Worm (Caenorhabditis elegans) whole organism, young adult: ENCODE measurements around the gene ttx-1.
"Not testable (repeated sequence)": the region's sequence is repeated elsewhere in the genome, so short reads cannot be mapped to it uniquely, and the experiment has no call there.

ENCODE experiments used
- B0336.3 ChIP-seq: fragments of 200-800 bp; sonication (Bioruptor generic); IDR thresholded peaks from 2 replicates; pipeline ENCODE4 v1.3.6; 2022; ENCODE audit warnings: missing genetic modification characterization, missing compliant biosample characterization
- D2030.7 ChIP-seq: fragments of 200-800 bp; sonication (Bioruptor generic); IDR thresholded peaks from 2 replicates; pipeline ENCODE4 v1.3.6; 2022; ENCODE audit warnings: missing genetic modification reagents, missing genetic modification characterization, missing compliant biosample characterization
- F37B4.10 ChIP-seq: fragments of 200-800 bp; sonication (Bioruptor generic); IDR thresholded peaks from 2 replicates; pipeline ENCODE4 v1.3.6; 2022; ENCODE audit warnings: missing genetic modification characterization, missing compliant biosample characterization
- F49E8.2 ChIP-seq: sonication (generic microtip); optimal IDR thresholded peaks from 3 replicates; lab custom pipeline; 2017; ENCODE audit warnings: missing genetic modification characterization, mild to moderate bottlenecking, missing compliant biosample characterization, antibody characterized with exemption, moderate library complexity; ENCODE audit not compliant: insufficient read depth
- Y53G8AR.9 ChIP-seq: fragments of 200-800 bp; sonication (Bioruptor generic); conservative IDR thresholded peaks from 2 replicates; pipeline ENCODE4 v1.3.6; 2022; ENCODE audit warnings: missing genetic modification reagents, missing genetic modification characterization, missing compliant biosample characterization
- Y79H2A.3 ChIP-seq: fragments of 200-800 bp; sonication (Bioruptor generic); conservative IDR thresholded peaks from 2 replicates; pipeline ENCODE4 v1.3.6; 2022; ENCODE audit warnings: missing genetic modification reagents, missing genetic modification characterization, missing compliant biosample characterization
- Y95B8A.8 ChIP-seq: fragments of 200-800 bp; sonication (Bioruptor generic); IDR thresholded peaks from 2 replicates; pipeline ENCODE4 v1.3.6; 2022; ENCODE audit warnings: missing genetic modification reagents, missing genetic modification characterization, missing compliant biosample characterization
- ama-1 ChIP-seq, 3 experiments: fragments of 150-350 bp in 1 of 3; sonication (generic microtip) in 2 of 3; optimal IDR thresholded peaks; 2 replicates each; lab custom pipeline; 2014 to 2018; ENCODE audit warnings: missing biosample characterization in 2 of 3, missing genetic modification characterization in 2 of 3, missing genetic modification reagents in 2 of 3
- athp-1 ChIP-seq: sonication (generic microtip); optimal IDR thresholded peaks from 2 replicates; lab custom pipeline; 2017; ENCODE audit warnings: mild to moderate bottlenecking, missing genetic modification characterization, missing compliant biosample characterization
- attf-3 ChIP-seq: fragments of 200-800 bp; sonication (Bioruptor generic); conservative IDR thresholded peaks from 2 replicates; pipeline ENCODE4 v1.3.6; 2022; ENCODE audit warnings: missing genetic modification reagents, missing genetic modification characterization, missing compliant biosample characterization
- attf-5 ChIP-seq: fragments of 200-800 bp; sonication (Bioruptor generic); optimal IDR thresholded peaks from 2 replicates; lab custom pipeline; 2018; ENCODE audit warnings: mild to moderate bottlenecking, missing genetic modification characterization, missing compliant biosample characterization
- attf-6 ChIP-seq: fragments of 200-800 bp; sonication (Bioruptor generic); IDR thresholded peaks from 2 replicates; pipeline ENCODE4 v1.3.6; 2022; ENCODE audit warnings: missing genetic modification reagents, missing genetic modification characterization, missing compliant biosample characterization
- cebp-1 ChIP-seq, 2 experiments: fragments of 200-800 bp in 1 of 2; sonication (Bioruptor generic) in 1 of 2; sonication (generic microtip) in 1 of 2; IDR thresholded peaks in 1 of 2; optimal IDR thresholded peaks in 1 of 2; 2 replicates each; pipeline versions ENCODE4 v1.3.6 to Lab custom; 2017 to 2022; ENCODE audit warnings: missing compliant biosample characterization in 2 of 2, missing genetic modification characterization in 2 of 2, mild to moderate bottlenecking in 1 of 2, missing genetic modification reagents in 1 of 2, moderate library complexity in 1 of 2
- ceh-100 ChIP-seq: fragments of 200-800 bp; sonication (Bioruptor generic); IDR thresholded peaks from 2 replicates; pipeline ENCODE4 v1.3.6; 2022; ENCODE audit warnings: missing genetic modification reagents, missing genetic modification characterization, missing compliant biosample characterization
- ceh-58 ChIP-seq: fragments of 200-800 bp; sonication (Bioruptor generic); IDR thresholded peaks from 2 replicates; pipeline ENCODE4 v1.3.6; 2022; ENCODE audit warnings: missing genetic modification characterization, missing compliant biosample characterization
- ceh-91 ChIP-seq: fragments of 200-800 bp; sonication (Bioruptor generic); IDR thresholded peaks from 2 replicates; pipeline ENCODE4 v1.3.6; 2022; ENCODE audit warnings: missing genetic modification reagents, missing genetic modification characterization, missing compliant biosample characterization
- die-1 ChIP-seq: sonication (generic microtip); optimal IDR thresholded peaks from 2 replicates; lab custom pipeline; 2016; ENCODE audit warnings: missing genotype, mild to moderate bottlenecking, missing genetic modification characterization, missing compliant biosample characterization
- dox-1 ChIP-seq: fragments of 200-800 bp; sonication (Bioruptor generic); IDR thresholded peaks from 2 replicates; pipeline ENCODE4 v1.3.6; 2022; ENCODE audit warnings: missing genetic modification reagents, missing genetic modification characterization, missing compliant biosample characterization
- efl-1 ChIP-seq: fragments of 150-350 bp; optimal IDR thresholded peaks from 2 replicates; lab custom pipeline; 2014; ENCODE audit warnings: missing biosample characterization, missing genetic modification reagents, missing genetic modification characterization
- egl-18 ChIP-seq: fragments of 200-800 bp; sonication (Bioruptor generic); IDR thresholded peaks from 2 replicates; pipeline ENCODE4 v1.3.6; 2022; ENCODE audit warnings: missing genetic modification reagents, missing genetic modification characterization, missing compliant biosample characterization
- egl-44 ChIP-seq: fragments of 200-800 bp; sonication (Bioruptor generic); IDR thresholded peaks from 2 replicates; pipeline ENCODE4 v1.3.6; 2022; ENCODE audit warnings: missing genetic modification reagents, missing genetic modification characterization, missing compliant biosample characterization
- ekl-4 ChIP-seq: fragments of 200-800 bp; sonication (Bioruptor generic); IDR thresholded peaks from 2 replicates; pipeline ENCODE4 v1.3.6; 2022; ENCODE audit warnings: missing genetic modification reagents, missing genetic modification characterization, missing compliant biosample characterization
- hmg-1.2 ChIP-seq: fragments of 200-800 bp; sonication (Bioruptor generic); IDR thresholded peaks from 2 replicates; pipeline ENCODE4 v1.3.6; 2022; ENCODE audit warnings: missing genetic modification reagents, missing genetic modification characterization, missing compliant biosample characterization
- let-607 ChIP-seq, 2 experiments: fragments of 200-800 bp in 1 of 2; sonication (Bioruptor generic) in 1 of 2; sonication (generic microtip) in 1 of 2; optimal IDR thresholded peaks; 2 replicates each; lab custom pipeline; 2016 to 2018; ENCODE audit warnings: mild to moderate bottlenecking in 2 of 2, missing compliant biosample characterization in 2 of 2, missing genetic modification characterization in 2 of 2, moderate library complexity in 2 of 2, missing genotype in 1 of 2
- lin-26 ChIP-seq: fragments of 200-800 bp; sonication (Bioruptor generic); IDR thresholded peaks from 2 replicates; pipeline ENCODE4 v1.3.6; 2022; ENCODE audit warnings: missing genetic modification reagents, missing genetic modification characterization, missing compliant biosample characterization
- lsl-1 ChIP-seq: fragments of 200-800 bp; sonication (Bioruptor generic); optimal IDR thresholded peaks from 2 replicates; lab custom pipeline; 2018; ENCODE audit warnings: mild to moderate bottlenecking, missing genetic modification characterization, moderate library complexity, missing compliant biosample characterization
- lsy-27 ChIP-seq: sonication (generic microtip); optimal IDR thresholded peaks from 2 replicates; lab custom pipeline; 2017; ENCODE audit warnings: missing genetic modification characterization, mild to moderate bottlenecking, missing compliant biosample characterization, antibody characterized with exemption, missing genotype, borderline replicate concordance; ENCODE audit not compliant: insufficient read depth
- madf-6 ChIP-seq: fragments of 200-800 bp; sonication (Bioruptor generic); IDR thresholded peaks from 2 replicates; pipeline ENCODE4 v1.3.6; 2022; ENCODE audit warnings: missing genetic modification reagents, missing genetic modification characterization, missing compliant biosample characterization
- mcd-1 ChIP-seq: fragments of 200-800 bp; sonication (Bioruptor generic); IDR thresholded peaks from 2 replicates; pipeline ENCODE4 v1.3.6; 2022; ENCODE audit warnings: missing genetic modification reagents, missing genetic modification characterization, missing compliant biosample characterization
- mel-28 ChIP-seq: sonication (generic microtip); optimal IDR thresholded peaks from 2 replicates; lab custom pipeline; 2016; ENCODE audit warnings: borderline replicate concordance, mild to moderate bottlenecking, missing genetic modification characterization, missing compliant biosample characterization
- nfyb-1 ChIP-seq: fragments of 200-800 bp; sonication (Bioruptor generic); IDR thresholded peaks from 2 replicates; pipeline ENCODE4 v1.3.6; 2022; ENCODE audit warnings: missing genetic modification reagents, missing genetic modification characterization, missing compliant biosample characterization
- nhr-179 ChIP-seq: sonication (generic microtip); optimal IDR thresholded peaks from 2 replicates; lab custom pipeline; 2016; ENCODE audit warnings: mild to moderate bottlenecking, missing genetic modification characterization, missing compliant biosample characterization
- pbrm-1 ChIP-seq: fragments of 200-800 bp; sonication (Bioruptor generic); IDR thresholded peaks from 2 replicates; pipeline ENCODE4 v1.3.6; 2022; ENCODE audit warnings: missing genetic modification reagents, missing genetic modification characterization, missing compliant biosample characterization
- rec-8 ChIP-seq, 2 experiments: sonication (generic microtip); optimal IDR thresholded peaks; 2 replicates each; lab custom pipeline; 2016; ENCODE audit warnings: mild to moderate bottlenecking in 2 of 2, missing genetic modification characterization in 2 of 2, missing genetic modification reagents in 2 of 2, missing genotype in 2 of 2, missing biosample characterization in 1 of 2, missing compliant biosample characterization in 1 of 2, moderate library complexity in 1 of 2
- repo-1 ChIP-seq: sonication (generic microtip); optimal IDR thresholded peaks from 2 replicates; lab custom pipeline; 2017; ENCODE audit warnings: mild to moderate bottlenecking, missing genetic modification characterization, missing compliant biosample characterization
- snpc-1.3 ChIP-seq: sonication (generic microtip); optimal IDR thresholded peaks from 2 replicates; lab custom pipeline; 2017; ENCODE audit warnings: missing genetic modification characterization, mild to moderate bottlenecking, missing compliant biosample characterization, antibody characterized with exemption, moderate library complexity, missing genotype, missing genetic modification reagents; ENCODE audit not compliant: insufficient read depth
- snpc-3.4 ChIP-seq: sonication (generic microtip); optimal IDR thresholded peaks from 2 replicates; lab custom pipeline; 2017; ENCODE audit warnings: missing genetic modification characterization, mild to moderate bottlenecking, missing compliant biosample characterization, antibody characterized with exemption, moderate library complexity, missing genotype, missing genetic modification reagents
- sptf-2 ChIP-seq: fragments of 200-800 bp; sonication (Bioruptor generic); optimal IDR thresholded peaks from 2 replicates; lab custom pipeline; 2018; ENCODE audit warnings: mild to moderate bottlenecking, missing genetic modification characterization, missing compliant biosample characterization
- tbp1 ChIP-seq: fragments of 200-800 bp; sonication (Bioruptor generic); optimal IDR thresholded peaks from 2 replicates; lab custom pipeline; 2018; ENCODE audit warnings: mild to moderate bottlenecking, missing genetic modification characterization, missing compliant biosample characterization

The ttx-1 gene

ce11 chrV:20093940-20094339 lies 30.0 kb upstream of the ttx-1 start:
- TF ChIP-seq mel-28 (no peak), repo-1 (tag; lab: Kevin White, UChicago) (no peak), egl-44 (no peak), athp-1 (tag; lab: Kevin White, UChicago) (no peak), nhr-179 (tag; lab: Kevin White, UChicago) (no peak), lsy-27 (tag; lab: Kevin White, UChicago) (no peak), attf-6 (GFP tag; lab: Robert Waterston, UW) (no peak), ceh-91 (GFP tag; lab: Robert Waterston, UW) (no peak), ama-1 (optimal IDR thresholded peaks at IDR 0.05; lab: Kevin White, UChicago) (no peak), ama-1 (GFP tag; optimal IDR thresholded peaks at IDR 0.05; lab: Kevin White, UChicago) (no peak), lsl-1 (GFP tag; lab: Kevin White, UChicago) (no peak), efl-1 (GFP tag; lab: Kevin White, UChicago) (no peak), attf-5 (GFP tag; lab: Kevin White, UChicago) (no peak), sptf-2 (GFP tag; lab: Kevin White, UChicago) (no peak), ekl-4 (GFP tag; lab: Robert Waterston, UW) (no peak)

ce11 chrV:20090698-20091313 lies 26.8 kb upstream of the ttx-1 start, which contains the start of the genes dcs-1 and sec-23:
Gene dcs-1 (minus strand): TSS chrV:20090743.
Gene sec-23 (plus strand): TSS chrV:20091263.
- TF ChIP-seq ceh-58 (GFP tag; lab: Robert Waterston, UW), result no peak
- 0 out of 2 replicates have a peak, but pooled peaks have one; percentile 21 for TF ChIP-seq dox-1 (GFP tag; lab: Robert Waterston, UW)
- TF ChIP-seq ekl-4 (GFP tag; lab: Robert Waterston, UW), result no peak
- no peak for TF ChIP-seq die-1
- no peak for TF ChIP-seq egl-18 (GFP tag; lab: Robert Waterston, UW)
- peak in 1 of 2 experiments; percentile 15 for TF ChIP-seq rec-8 (tag; optimal IDR thresholded peaks at IDR 0.05; lab: Kevin White, UChicago)
- TF ChIP-seq snpc-3.4, result peak; percentile 12
- no peak for TF ChIP-seq F49E8.2 (tag; lab: Kevin White, UChicago)
- TF ChIP-seq let-607 (tag; optimal IDR thresholded peaks at IDR 0.05; lab: Kevin White, UChicago), result peak; percentile 97 to 98
- 0 out of 2 replicates have a peak, but pooled peaks have one; percentile 11 for TF ChIP-seq D2030.7 (GFP tag; lab: Robert Waterston, UW)

ce11 chrV:20088340-20088739 lies 24.4 kb upstream of the ttx-1 start:
- TF ChIP-seq Y79H2A.3 (GFP tag; lab: Robert Waterston, UW), result 0 out of 2 replicates have a peak, but pooled peaks have one; percentile 14
- TF ChIP-seq pbrm-1, result peak; percentile 93
- 0 out of 2 replicates have a peak, but pooled peaks have one; percentile 58 for TF ChIP-seq F37B4.10 (GFP tag; lab: Robert Waterston, UW)
- TF ChIP-seq ceh-100 (GFP tag; lab: Robert Waterston, UW), result peak; percentile 47
- peak; percentile 70; the same call in 1 of the 2 replicates for TF ChIP-seq Y53G8AR.9
- TF ChIP-seq tbp1 (GFP tag; lab: Kevin White, UChicago), result peak; percentile 66
- TF ChIP-seq mcd-1 (GFP tag; lab: Robert Waterston, UW), result peak; percentile 47; the same call in 1 of the 2 replicates
- peak; percentile 67; the same call in 1 of the 2 replicates for TF ChIP-seq ekl-4 (GFP tag; lab: Robert Waterston, UW)
- TF ChIP-seq snpc-3.4, result peak; percentile 50
- peak; percentile 72 for TF ChIP-seq Y95B8A.8 (GFP tag; lab: Robert Waterston, UW)
- peak; percentile 30 for TF ChIP-seq F49E8.2 (tag; lab: Kevin White, UChicago)
- TF ChIP-seq attf-6 (GFP tag; lab: Robert Waterston, UW), result peak; percentile 84
- TF ChIP-seq snpc-1.3 (tag; lab: Kevin White, UChicago), result peak; percentile 48
- TF ChIP-seq attf-3 (GFP tag; lab: Robert Waterston, UW), result peak; percentile 44; the same call in 1 of the 2 replicates
- TF ChIP-seq lsl-1 (GFP tag; lab: Kevin White, UChicago), result peak; percentile 49
- peak; percentile 55; the same call in 1 of the 2 replicates for TF ChIP-seq B0336.3 (GFP tag; lab: Robert Waterston, UW)
- TF ChIP-seq nfyb-1 (GFP tag; lab: Robert Waterston, UW), result 0 out of 2 replicates have a peak, but pooled peaks have one; percentile 32
- peak; percentile 78 for TF ChIP-seq madf-6 (GFP tag; lab: Robert Waterston, UW)
- TF ChIP-seq hmg-1.2, result peak; percentile 77
- peak; percentile 99 for TF ChIP-seq D2030.7 (GFP tag; lab: Robert Waterston, UW)
- TF ChIP-seq lin-26 (GFP tag; lab: Robert Waterston, UW), result peak; percentile 17; the same call in 1 of the 2 replicates
- TF ChIP-seq cebp-1 (GFP tag; IDR thresholded peaks at IDR 0.05; lab: Robert Waterston, UW), result not testable (repeated sequence)
- peak; percentile 14 for TF ChIP-seq cebp-1 (tag; optimal IDR thresholded peaks at IDR 0.05; lab: Kevin White, UChicago)
- peak; percentile 88 for TF ChIP-seq dox-1 (GFP tag; lab: Robert Waterston, UW)
